Worm (Caenorhabditis elegans): Measurements from ENCODE around the gene F31F7.2.

Gene F31F7.2

DNA sequence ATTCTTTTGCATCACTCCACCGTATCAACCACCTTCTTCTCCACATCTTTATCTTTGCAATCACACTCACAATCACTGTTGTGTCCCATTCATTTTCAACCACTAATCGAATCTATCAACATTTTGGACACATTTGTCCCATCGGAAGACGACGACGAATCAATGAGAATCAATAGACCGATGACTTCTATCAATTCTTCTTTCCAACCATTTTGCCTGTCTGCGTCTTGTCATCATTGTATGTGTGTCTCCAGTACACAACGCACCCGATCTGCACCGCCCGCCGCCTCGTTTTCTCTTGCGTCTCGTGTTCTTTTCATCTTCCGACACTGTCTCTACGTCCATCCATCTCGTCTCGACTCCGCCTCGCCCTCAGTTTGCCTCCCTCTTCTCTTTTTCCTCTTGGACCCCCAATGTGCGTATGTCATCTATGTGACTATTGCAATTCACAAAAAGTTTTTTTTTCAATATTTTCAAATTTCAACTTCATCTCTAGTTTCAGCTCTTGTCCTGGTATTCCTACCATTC is 24.1 kb upstream of the F31F7.2 start, which contains the start of gene dmd-7 (continued):
- peak; percentile 37 for TF ChIP-seq efl-3 (GFP tag; optimal IDR thresholded peaks at IDR 0.05)
- peak; percentile 93 for TF ChIP-seq jun-1 (tag; optimal IDR thresholded peaks at IDR 0.05)
- peak; percentile 77 for TF ChIP-seq irx-1 (tag; optimal IDR thresholded peaks at IDR 0.05)
- no peak for TF ChIP-seq ama-1 (optimal IDR thresholded peaks at IDR 0.05)
- TF ChIP-seq dsc-1 (tag; optimal IDR thresholded peaks at IDR 0.05): peak; percentile 71
- TF ChIP-seq fos-1 (tag; optimal IDR thresholded peaks at IDR 0.05): peak; percentile 64
- TF ChIP-seq ceh-88 (GFP tag; IDR thresholded peaks at IDR 0.05): peak; percentile 60; the same call in 1 of the 2 replicates
- peak; percentile 4 for TF ChIP-seq C04F5.9 (tag; optimal IDR thresholded peaks at IDR 0.05)
- TF ChIP-seq lin-35 (GFP tag; optimal IDR thresholded peaks at IDR 0.05): peak; percentile 71 to 75
- no peak for TF ChIP-seq hlh-4 (tag; optimal IDR thresholded peaks at IDR 0.05)
- TF ChIP-seq hlh-17 (GFP tag; optimal IDR thresholded peaks at IDR 0.05; ENCODE audit: borderline replicate concordance): no peak
- peak; percentile 66 for TF ChIP-seq C16A3.4 (tag; optimal IDR thresholded peaks at IDR 0.05)
- 0 out of 2 replicates have a peak, but pooled peaks have one; percentile 40 for TF ChIP-seq mab-9 (GFP tag; IDR thresholded peaks at IDR 0.05)
- TF ChIP-seq isw-1 (GFP tag; IDR thresholded peaks at IDR 0.05): peak; percentile 61
- no peak for TF ChIP-seq Y116A8C.19 (tag; optimal IDR thresholded peaks at IDR 0.05; ENCODE audit: borderline replicate concordance)
- no peak for TF ChIP-seq nhr-28 (tag; optimal IDR thresholded peaks at IDR 0.05)
- TF ChIP-seq mdl-1 (tag; optimal IDR thresholded peaks at IDR 0.05): peak in 1 of 2 experiments; percentile 90
- TF ChIP-seq unc-62 (GFP tag; optimal IDR thresholded peaks at IDR 0.05): no peak
- no peak for TF ChIP-seq zag-1 (tag; optimal IDR thresholded peaks at IDR 0.05)
- TF ChIP-seq ztf-11 (tag; optimal IDR thresholded peaks at IDR 0.05): peak in 1 of 2 experiments; percentile 48
- peak; percentile 53 for TF ChIP-seq egl-13 (tag; optimal IDR thresholded peaks at IDR 0.05)
- peak; percentile 64 to 96 (median 90) for TF ChIP-seq elt-3 (tag; optimal IDR thresholded peaks at IDR 0.05)
- TF ChIP-seq nhr-71 (tag; optimal IDR thresholded peaks at IDR 0.05): peak; percentile 97
- peak; percentile 54 for TF ChIP-seq lin-13 (GFP tag; optimal IDR thresholded peaks at IDR 0.05)
- peak; percentile 86 for TF ChIP-seq swsn-7 (tag; optimal IDR thresholded peaks at IDR 0.05)
- TF ChIP-seq mep-1 (tag; optimal IDR thresholded peaks at IDR 0.05): peak; percentile 86
- TF ChIP-seq tlp-1 (tag; optimal IDR thresholded peaks at IDR 0.05): no peak
- TF ChIP-seq pag-3 (tag; optimal IDR thresholded peaks at IDR 0.05; ENCODE audit: borderline replicate concordance, insufficient read depth): no peak
- peak; percentile 91 for TF ChIP-seq nhr-90 (tag; optimal IDR thresholded peaks at IDR 0.05; ENCODE audit: poor library complexity)
- peak; percentile 88 to 93 (median 93) for TF ChIP-seq ceh-82 (tag; optimal IDR thresholded peaks at IDR 0.05)
- TF ChIP-seq elt-2 (tag; optimal IDR thresholded peaks at IDR 0.05): peak; percentile 51
- TF ChIP-seq dpl-1 (GFP tag; optimal IDR thresholded peaks at IDR 0.05): peak; percentile 29 to 43 (median 43)
- TF ChIP-seq nhr-77 (tag; optimal IDR thresholded peaks at IDR 0.05): peak; percentile 79

DNA sequence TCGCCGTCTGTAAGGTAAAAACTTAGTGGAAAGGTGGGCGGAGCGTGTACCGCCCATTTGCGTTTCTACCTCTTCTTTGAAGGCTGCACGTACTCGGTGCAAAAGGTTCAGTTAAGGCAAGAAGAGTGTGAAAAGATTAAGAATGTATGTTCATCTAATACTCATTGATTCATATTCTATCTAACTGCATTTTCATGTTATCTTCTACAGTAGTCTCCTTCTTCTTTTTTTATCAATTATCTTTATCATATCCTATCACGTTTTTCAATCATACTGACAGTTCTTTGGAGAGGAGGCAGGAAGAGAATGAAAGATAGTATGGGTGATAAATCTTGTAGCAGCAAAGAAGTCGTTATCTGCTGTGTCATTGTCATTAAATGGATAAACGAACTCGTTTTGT is 23.3 kb upstream of the F31F7.2 start:
- TF ChIP-seq ama-1 (optimal IDR thresholded peaks at IDR 0.05): no peak
- peak; percentile 65 to 81 for TF ChIP-seq lsy-2 (tag; optimal IDR thresholded peaks at IDR 0.05)
- TF ChIP-seq unc-62 (GFP tag; optimal IDR thresholded peaks at IDR 0.05): no peak
- TF ChIP-seq nhr-237 (tag; optimal IDR thresholded peaks at IDR 0.05): no peak
- peak; percentile 75 for TF ChIP-seq nhr-90 (tag; optimal IDR thresholded peaks at IDR 0.05; ENCODE audit: poor library complexity)
- TF ChIP-seq ceh-82 (tag; optimal IDR thresholded peaks at IDR 0.05): no peak
- TF ChIP-seq pax-3 (tag; optimal IDR thresholded peaks at IDR 0.05): no peak
- no peak for TF ChIP-seq lin-15B (tag; optimal IDR thresholded peaks at IDR 0.05)
- TF ChIP-seq snu-23 (GFP tag; optimal IDR thresholded peaks at IDR 0.05): peak; percentile 59
- TF ChIP-seq C34B4.2 (tag; optimal IDR thresholded peaks at IDR 0.05): no peak
- TF ChIP-seq mdl-1 (tag; optimal IDR thresholded peaks at IDR 0.05): peak in 1 of 2 experiments; percentile 44
- peak; percentile 78 for TF ChIP-seq lin-14 (GFP tag; optimal IDR thresholded peaks at IDR 0.05)
- TF ChIP-seq lin-13 (GFP tag; optimal IDR thresholded peaks at IDR 0.05): peak; percentile 2
- no peak for TF ChIP-seq swsn-7 (tag; optimal IDR thresholded peaks at IDR 0.05)
- no peak for TF ChIP-seq hlh-4 (tag; optimal IDR thresholded peaks at IDR 0.05)
- peak; percentile 36 for TF ChIP-seq mep-1 (tag; optimal IDR thresholded peaks at IDR 0.05)
- TF ChIP-seq nhr-47 (tag; optimal IDR thresholded peaks at IDR 0.05): peak; percentile 65
- no peak for TF ChIP-seq aly-2 (tag; optimal IDR thresholded peaks at IDR 0.05)
- no peak for TF ChIP-seq ceh-90 (tag; optimal IDR thresholded peaks at IDR 0.05)
- TF ChIP-seq aha-1 (tag; optimal IDR thresholded peaks at IDR 0.05): peak; percentile 43
- TF ChIP-seq sup-37 (GFP tag; optimal IDR thresholded peaks at IDR 0.05): no peak
- TF ChIP-seq ces-1 (GFP tag; optimal IDR thresholded peaks at IDR 0.05): no peak
- TF ChIP-seq unc-130 (tag; optimal IDR thresholded peaks at IDR 0.05): peak; percentile 64
- peak; percentile 21 for TF ChIP-seq lir-3 (tag; optimal IDR thresholded peaks at IDR 0.05; ENCODE audit: poor library complexity)
- no peak for TF ChIP-seq zag-1 (tag; optimal IDR thresholded peaks at IDR 0.05)
- no peak for TF ChIP-seq egl-13 (tag; optimal IDR thresholded peaks at IDR 0.05)
- no peak for TF ChIP-seq nhr-84 (tag; optimal IDR thresholded peaks at IDR 0.05)
- no peak for TF ChIP-seq rnt-1 (tag; optimal IDR thresholded peaks at IDR 0.05)

Data from whole organism, L1 larva.